Fruit fly (Drosophila melanogaster) whole organism, prepupa: ENCODE measurements around the gene CG14120.
A peak's percentile ranks its signal among the peaks of the same experiment; 100 is the strongest.

Source experiments
- CG10631 ChIP-seq: fragments of 200-800 bp; sonication (Bioruptor generic); optimal IDR thresholded peaks from 2 replicates; lab custom pipeline; 2016; ENCODE audit warnings: missing biosample characterization, missing genetic modification characterization
- CG10669 ChIP-seq: fragments of 200-800 bp; sonication (Bioruptor generic); optimal IDR thresholded peaks from 3 replicates; lab custom pipeline; 2018; ENCODE audit warnings: missing biosample characterization, mild to moderate bottlenecking, missing genetic modification characterization, moderate library complexity
- CG11294 ChIP-seq: fragments of 200-800 bp; sonication (Bioruptor generic); IDR thresholded peaks from 2 replicates; pipeline ENCODE4 v1.3.6; 2022; ENCODE audit warnings: missing biosample characterization, missing genetic modification characterization
- CG15336 ChIP-seq: fragments of 200-800 bp; sonication (Bioruptor generic); IDR thresholded peaks from 2 replicates; pipeline ENCODE4 v1.3.6; 2022; ENCODE audit warnings: missing biosample characterization, missing genetic modification characterization
- CG1621 ChIP-seq: fragments of 200-800 bp; sonication (Bioruptor generic); optimal IDR thresholded peaks from 3 replicates; lab custom pipeline; 2018; ENCODE audit warnings: missing biosample characterization, mild to moderate bottlenecking, missing genetic modification characterization
- CG16779 ChIP-seq: fragments of 200-800 bp; sonication (Bioruptor generic); optimal IDR thresholded peaks from 3 replicates; lab custom pipeline; 2017; ENCODE audit warnings: missing biosample characterization, mild to moderate bottlenecking, missing genetic modification characterization
- CG31627 ChIP-seq: fragments of 200-800 bp; sonication (Bioruptor generic); optimal IDR thresholded peaks from 3 replicates; lab custom pipeline; 2016; ENCODE audit warnings: missing biosample characterization, missing genetic modification characterization
- CG32006 ChIP-seq: fragments of 200-800 bp; sonication (Bioruptor generic); optimal IDR thresholded peaks from 3 replicates; lab custom pipeline; 2017; ENCODE audit warnings: missing biosample characterization, mild to moderate bottlenecking, missing genetic modification characterization
- CG6163 ChIP-seq: fragments of 200-800 bp; sonication (Bioruptor generic); IDR thresholded peaks from 3 replicates; pipeline ENCODE4 v1.3.6; 2022; ENCODE audit warnings: missing biosample characterization, missing genetic modification characterization
- CG6854 ChIP-seq: fragments of 200-800 bp; sonication (Bioruptor generic); optimal IDR thresholded peaks from 2 replicates; lab custom pipeline; 2017; ENCODE audit warnings: missing biosample characterization, mild to moderate bottlenecking, missing genetic modification characterization
- CG8632 ChIP-seq: fragments of 200-800 bp; sonication (Bioruptor generic); optimal IDR thresholded peaks from 3 replicates; lab custom pipeline; 2016; ENCODE audit warnings: missing biosample characterization, missing genetic modification characterization
- Eip75B ChIP-seq: fragments of 200-800 bp; sonication (Bioruptor generic); optimal IDR thresholded peaks from 3 replicates; lab custom pipeline; 2016; ENCODE audit warnings: missing biosample characterization, missing genetic modification characterization
- Eip78C ChIP-seq: fragments of 200-800 bp; sonication (Bioruptor generic); peaks from one replicate; lab custom pipeline; 2016; ENCODE audit warnings: missing biosample characterization, missing genetic modification characterization
- Eip93F ChIP-seq: fragments of 200-800 bp; sonication (Bioruptor generic); optimal IDR thresholded peaks from 2 replicates; lab custom pipeline; 2016; ENCODE audit warnings: missing biosample characterization, mild to moderate bottlenecking, missing genetic modification characterization
- Ets21C ChIP-seq: fragments of 200-800 bp; sonication (Bioruptor generic); optimal IDR thresholded peaks from 3 replicates; lab custom pipeline; 2016; ENCODE audit warnings: missing biosample characterization, missing genetic modification characterization
- Gug ChIP-seq: fragments of 200-800 bp; sonication (Bioruptor generic); IDR thresholded peaks from 2 replicates; pipeline ENCODE4 v1.3.6; 2022; ENCODE audit warnings: missing biosample characterization, missing genetic modification characterization
- Hr4 ChIP-seq: fragments of 200-800 bp; sonication (Bioruptor generic); optimal IDR thresholded peaks from 3 replicates; lab custom pipeline; 2016; ENCODE audit warnings: missing biosample characterization, missing genetic modification characterization
- Met ChIP-seq: fragments of 200-800 bp; sonication (Bioruptor generic); optimal IDR thresholded peaks from 3 replicates; lab custom pipeline; 2016; ENCODE audit warnings: missing biosample characterization, missing genetic modification characterization
- OdsH ChIP-seq: fragments of 200-800 bp; sonication (Bioruptor generic); optimal IDR thresholded peaks from 3 replicates; lab custom pipeline; 2016; ENCODE audit warnings: missing biosample characterization, missing genetic modification characterization
- Smox ChIP-seq: fragments of 200-800 bp; sonication (Bioruptor generic); optimal IDR thresholded peaks from 3 replicates; lab custom pipeline; 2016; ENCODE audit warnings: missing biosample characterization, missing genetic modification characterization
- Sox14 ChIP-seq: fragments of 200-800 bp; sonication (Bioruptor generic); optimal IDR thresholded peaks from 3 replicates; lab custom pipeline; 2016; ENCODE audit warnings: missing biosample characterization, missing genetic modification characterization
- Sox15 ChIP-seq: fragments of 200-800 bp; sonication (Bioruptor generic); optimal IDR thresholded peaks from 3 replicates; lab custom pipeline; 2016; ENCODE audit warnings: missing biosample characterization, missing genetic modification characterization
- acj6 ChIP-seq: fragments of 200-800 bp; sonication (Bioruptor generic); optimal IDR thresholded peaks from 3 replicates; lab custom pipeline; 2016; ENCODE audit warnings: missing biosample characterization, missing genetic modification characterization
- dsx ChIP-seq: fragments of 200-800 bp; optimal IDR thresholded peaks from 3 replicates; lab custom pipeline; 2019; ENCODE audit warnings: missing biosample characterization, mild to moderate bottlenecking, missing genetic modification characterization, moderate library complexity; ENCODE audit not compliant: poor library complexity, severe bottlenecking
- esn ChIP-seq: fragments of 200-800 bp; sonication (Bioruptor generic); optimal IDR thresholded peaks from 2 replicates; lab custom pipeline; 2016; ENCODE audit warnings: missing biosample characterization, mild to moderate bottlenecking, missing genetic modification characterization, moderate library complexity
- fd85E ChIP-seq: fragments of 200-800 bp; sonication (Bioruptor generic); optimal IDR thresholded peaks from 3 replicates; lab custom pipeline; 2016; ENCODE audit warnings: missing biosample characterization, missing genetic modification characterization
- fkh ChIP-seq: fragments of 200-800 bp; sonication (Bioruptor generic); optimal IDR thresholded peaks from 3 replicates; lab custom pipeline; 2017; ENCODE audit warnings: missing biosample characterization, mild to moderate bottlenecking, missing genetic modification characterization, moderate library complexity
- net ChIP-seq: fragments of 200-800 bp; sonication (Bioruptor generic); optimal IDR thresholded peaks from 3 replicates; lab custom pipeline; 2016; ENCODE audit warnings: missing biosample characterization, missing genetic modification characterization
- pdm3 ChIP-seq: fragments of 200-800 bp; sonication (Bioruptor generic); optimal IDR thresholded peaks from 3 replicates; lab custom pipeline; 2016; ENCODE audit warnings: missing biosample characterization, missing genetic modification characterization
- salr ChIP-seq, 2 experiments: fragments of 200-800 bp; sonication (Bioruptor generic); optimal IDR thresholded peaks; 3 replicates each; lab custom pipeline; 2016 to 2018; ENCODE audit warnings: missing biosample characterization in 2 of 2, missing genetic modification characterization in 2 of 2, mild to moderate bottlenecking in 1 of 2
- svp ChIP-seq: fragments of 200-800 bp; sonication (Bioruptor generic); peaks from one replicate; lab custom pipeline; 2016; ENCODE audit warnings: missing biosample characterization, missing genetic modification characterization
- vri ChIP-seq: fragments of 200-800 bp; sonication (Bioruptor generic); optimal IDR thresholded peaks from 3 replicates; lab custom pipeline; 2016; ENCODE audit warnings: missing biosample characterization, mild to moderate bottlenecking, missing genetic modification characterization

The CG14120 gene

DNA sequence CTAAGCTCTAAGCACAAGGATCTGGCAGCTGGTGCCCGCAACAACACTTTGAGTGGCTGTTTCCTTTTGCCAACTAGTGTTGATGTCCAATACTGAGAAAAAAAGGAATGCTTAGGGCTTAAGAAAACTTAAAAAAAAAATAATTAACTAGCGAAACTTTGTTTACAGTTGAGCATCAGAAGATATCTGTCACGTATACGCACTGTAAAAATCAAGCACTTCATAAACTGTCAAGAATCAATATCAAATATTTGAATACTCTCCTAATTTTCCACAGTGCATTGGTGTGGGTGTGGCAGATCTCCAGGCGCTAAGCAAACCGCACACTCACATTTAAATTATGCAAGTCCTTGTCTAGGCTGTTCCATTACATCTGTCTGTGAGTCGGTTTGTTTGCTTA, 10.6 kb upstream of the CG14120 start:
- no peak for TF ChIP-seq fd85E

DNA sequence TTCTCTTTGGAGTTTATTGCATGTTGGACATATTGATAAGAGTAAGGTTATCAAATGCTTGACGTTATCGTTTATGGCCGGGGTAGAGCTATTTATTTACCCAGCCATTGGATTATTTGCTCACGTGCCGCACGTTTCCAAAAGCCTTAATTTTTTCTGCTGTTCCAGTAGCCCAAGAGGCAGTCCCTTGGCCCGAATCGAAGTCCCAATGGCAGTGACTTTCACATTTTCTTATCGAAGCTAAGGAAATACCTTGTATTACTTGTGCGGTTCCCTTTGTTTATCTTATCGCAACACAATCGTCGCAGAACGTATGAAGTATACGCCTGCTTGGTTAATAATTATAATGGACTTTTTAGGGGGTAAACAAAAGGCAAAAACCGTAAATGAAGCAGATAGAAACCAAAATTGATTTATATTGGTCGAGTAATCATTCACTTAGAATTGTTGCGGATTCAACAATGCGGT, 4.5 kb downstream of the CG14120 start, which contains the start of gene CG43894:
CG43894 (plus strand) TSS at position 418 of the 468 bp plus-strand sequence.
- TF ChIP-seq fkh (GFP tag; lab: Kevin White, UChicago) (peak; percentile 75), esn (GFP tag; lab: Kevin White, UChicago) (no peak), svp (GFP tag; lab: Kevin White, UChicago) (peak; percentile 33), CG32006 (GFP tag; lab: Kevin White, UChicago) (no peak), CG15336 (no peak), vri (GFP tag; lab: Kevin White, UChicago) (peak; percentile 89), Smox (GFP tag; lab: Kevin White, UChicago) (no peak), Eip93F (GFP tag; lab: Kevin White, UChicago) (peak; percentile 91)

DNA sequence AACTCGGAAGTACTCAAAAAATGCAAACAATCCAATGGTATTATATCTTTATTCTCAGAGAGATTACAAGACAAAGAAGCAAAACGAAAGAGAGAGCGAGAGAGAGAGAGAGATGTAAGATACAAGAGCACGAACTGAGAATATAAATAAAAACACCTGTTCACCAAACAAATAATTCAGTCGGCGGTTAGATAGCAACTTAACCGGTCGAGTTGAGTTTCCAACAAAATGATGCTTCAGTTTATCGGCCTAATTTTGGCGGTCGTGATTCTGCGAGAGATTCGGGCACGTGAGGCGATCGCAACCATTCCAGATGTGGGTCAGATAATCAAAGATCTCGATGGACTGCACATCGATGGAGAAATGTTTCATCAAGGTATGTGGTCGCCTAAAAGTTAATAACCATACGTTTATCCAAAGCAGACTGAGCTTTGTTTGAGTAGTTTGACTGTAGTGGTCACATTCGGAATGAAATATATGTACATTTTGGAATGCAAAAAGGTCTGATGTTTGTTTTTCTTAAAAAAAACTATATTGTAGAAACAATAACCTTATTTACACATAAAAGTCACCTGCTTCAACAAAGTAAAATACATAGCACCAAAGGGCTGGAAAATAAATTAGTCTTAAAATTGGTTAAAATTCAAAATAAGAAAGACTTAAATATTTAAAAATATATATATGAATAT, 7.8 kb downstream of the CG14120 start, which contains the start of gene CG14118:
CG14118 (plus strand) TSS at position 174 of the 689 bp plus-strand sequence.
- TF ChIP-seq OdsH (GFP tag; lab: Kevin White, UChicago) (no peak), CG15336 (no peak), fkh (GFP tag; lab: Kevin White, UChicago) (peak; percentile 47), Sox14 (GFP tag; lab: Kevin White, UChicago) (peak; percentile 32), acj6 (GFP tag; lab: Kevin White, UChicago) (no peak), Eip93F (GFP tag; lab: Kevin White, UChicago) (no peak), Eip75B (no peak), Sox15 (GFP tag; lab: Kevin White, UChicago) (no peak), Eip78C (no peak), Met (GFP tag; lab: Kevin White, UChicago) (no peak)

DNA sequence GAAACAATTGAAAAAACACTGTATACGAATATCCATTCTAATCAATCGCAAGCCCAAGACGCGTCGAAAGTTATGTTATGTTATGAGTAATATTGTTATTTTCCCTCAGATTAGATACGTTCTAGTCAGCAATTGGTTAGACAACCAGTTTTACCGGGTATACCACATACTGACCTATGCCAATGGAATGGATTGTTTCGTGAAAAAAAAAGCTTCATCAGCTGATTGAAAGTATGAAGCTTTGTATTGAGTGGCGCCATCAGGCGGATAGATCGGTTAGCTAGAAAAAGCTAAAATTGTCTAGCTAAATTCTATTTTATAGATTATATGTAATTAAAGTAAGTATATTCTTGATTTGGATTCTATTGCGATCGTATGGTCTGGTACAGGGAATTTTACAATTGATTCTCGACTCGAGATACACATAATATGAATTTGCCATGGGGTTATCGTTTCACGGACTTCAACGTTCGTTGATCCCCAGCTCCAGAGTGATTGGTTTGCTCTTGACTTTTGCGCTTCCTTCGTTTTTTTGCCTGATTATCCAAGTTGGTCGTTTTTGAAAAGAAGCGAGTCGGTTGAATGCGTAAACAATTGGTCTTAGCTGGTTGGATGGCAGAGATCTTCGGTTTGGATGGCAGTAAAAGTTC, 17.9 kb downstream of the CG14120 start, which contains the start of gene CG12520:
CG12520 (minus strand) TSS at position 159 of the 650 bp plus-strand sequence.
- TF ChIP-seq vri (GFP tag; lab: Kevin White, UChicago) (peak; percentile 47), pdm3 (GFP tag; lab: Kevin White, UChicago) (no peak), CG10669 (no peak), Smox (GFP tag; lab: Kevin White, UChicago) (no peak), CG11294 (no peak), net (no peak), Gug (GFP tag; lab: Robert Waterston, UW) (no peak), Sox15 (GFP tag; lab: Kevin White, UChicago) (no peak), svp (GFP tag; lab: Kevin White, UChicago) (peak; percentile 91), CG16779 (tag; lab: Kevin White, UChicago) (no peak)

DNA sequence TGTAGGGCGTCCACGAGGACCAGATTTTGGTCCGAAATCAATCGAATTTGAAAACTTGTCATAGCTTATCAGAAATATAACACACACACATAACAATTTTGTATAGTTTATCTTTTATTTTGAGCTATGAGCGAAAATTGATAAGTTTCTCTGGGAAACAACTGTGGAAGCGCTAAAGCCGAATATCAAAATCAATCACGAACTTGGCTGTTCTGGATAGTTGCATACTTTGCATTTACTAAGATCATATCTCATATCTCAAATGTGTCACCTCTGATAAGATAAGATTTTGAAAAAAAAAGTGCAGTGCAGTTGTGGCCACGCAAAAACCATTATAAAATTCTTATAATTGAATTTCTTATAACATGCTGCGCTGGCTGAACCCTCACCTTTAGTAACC, 18.8 kb downstream of the CG14120 start, which contains the start of gene CG32117:
CG32117 (minus strand) TSS at position 101 of the 400 bp plus-strand sequence.
- TF ChIP-seq acj6 (GFP tag; lab: Kevin White, UChicago) (no peak), CG6854 (GFP tag; lab: Kevin White, UChicago) (no peak), CG8632 (GFP tag; lab: Kevin White, UChicago) (no peak), CG6163 (GFP tag; lab: Robert Waterston, UW) (no peak), salr (GFP tag; optimal IDR thresholded peaks at IDR 0.05; lab: Kevin White, UChicago) (no peak), CG31627 (GFP tag; lab: Kevin White, UChicago) (no peak), CG15336 (no peak), OdsH (GFP tag; lab: Kevin White, UChicago) (no peak), dsx (GFP tag; lab: Kevin White, UChicago) (no peak), net (no peak), Hr4 (GFP tag; lab: Kevin White, UChicago) (no peak), Ets21C (GFP tag; lab: Kevin White, UChicago) (no peak), CG10631 (GFP tag; lab: Kevin White, UChicago) (no peak), CG1621 (tag; lab: Kevin White, UChicago) (no peak), CG11294 (no peak)
